Worm (Caenorhabditis elegans): ENCODE results near the gene F07G11.2.
"Not testable (repeated sequence)": the region's sequence is repeated elsewhere in the genome, so short reads cannot be mapped to it uniquely, and the experiment has no call there.

- not testable (repeated sequence) for TF ChIP-seq nhr-12 (tag; optimal IDR thresholded peaks at IDR 0.05); nhr-28 (tag; optimal IDR thresholded peaks at IDR 0.05); snpc-4 (tag; optimal IDR thresholded peaks at IDR 0.05); unc-62 (GFP tag; optimal IDR thresholded peaks at IDR 0.05); nhr-76 (tag; optimal IDR thresholded peaks at IDR 0.05); nhr-237 (tag; optimal IDR thresholded peaks at IDR 0.05); ces-1 (GFP tag; optimal IDR thresholded peaks at IDR 0.05); unc-39 (tag; optimal IDR thresholded peaks at IDR 0.05)
Measured at ce11 chrV:7345494-7345893, 40.9 kb downstream of the F07G11.2 start, which contains the start of gene nhr-147.

All from whole organism, mixed stage, embryonic.